Fruit fly (Drosophila melanogaster): ENCODE results near the gene CG32277.

DNA sequence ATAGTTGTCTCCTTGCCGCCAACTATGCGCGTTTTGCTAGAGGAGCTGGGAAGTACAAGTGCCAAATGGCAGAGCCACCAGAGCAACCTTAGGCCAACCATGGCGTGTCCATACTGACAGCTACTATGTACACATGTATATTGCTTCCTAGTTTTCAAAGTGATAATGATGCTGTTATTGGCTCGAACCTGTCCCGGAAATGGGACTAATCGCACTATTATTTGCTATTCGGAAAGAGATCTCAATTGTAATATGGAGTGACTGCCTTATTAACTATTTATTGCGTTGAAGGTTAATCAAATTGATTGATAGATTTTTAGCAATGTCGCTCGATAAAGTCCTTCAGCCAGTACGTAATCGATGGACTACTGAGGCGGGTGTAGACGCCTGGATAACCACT, 901 bp downstream of the CG32277 start, which contains the start of gene CG33159:
- no peak for TF ChIP-seq Mio (GFP tag; optimal IDR thresholded peaks at IDR 0.05)
- no peak for TF ChIP-seq brk (GFP tag; optimal IDR thresholded peaks at IDR 0.05)
- no peak for TF ChIP-seq sage (GFP tag; optimal IDR thresholded peaks at IDR 0.05)
- TF ChIP-seq lola (GFP tag; optimal IDR thresholded peaks at IDR 0.05) = no peak

Measured in whole organism, wandering third instar larva.